Fruit fly (Drosophila melanogaster) whole organism, embryonic: ENCODE measurements around the gene CG31752.

Experiments
- B-H2 ChIP-seq: fragments of 200-800 bp; sonication (Bioruptor generic); optimal IDR thresholded peaks from 2 replicates; lab custom pipeline; 2018; ENCODE audit warnings: missing biosample characterization, mild to moderate bottlenecking, missing genetic modification characterization
- BtbVII ChIP-seq: fragments of 200-800 bp; sonication (Bioruptor generic); optimal IDR thresholded peaks from 3 replicates; lab custom pipeline; 2017; ENCODE audit warnings: missing biosample characterization, mild to moderate bottlenecking, missing genetic modification characterization
- Bteb2 ChIP-seq: fragments of 200-800 bp; sonication (Bioruptor generic); optimal IDR thresholded peaks from 2 replicates; lab custom pipeline; 2016; ENCODE audit warnings: missing biosample characterization, missing genetic modification characterization
- CG11456 ChIP-seq: fragments of 200-800 bp; sonication (Bioruptor generic); IDR thresholded peaks from 3 replicates; pipeline ENCODE4 v1.3.6; 2022; ENCODE audit warnings: missing biosample characterization, missing genetic modification characterization
- CG12391 ChIP-seq: fragments of 200-800 bp; sonication (Bioruptor generic); optimal IDR thresholded peaks from 3 replicates; lab custom pipeline; 2018; ENCODE audit warnings: missing biosample characterization, mild to moderate bottlenecking, missing genetic modification characterization, moderate library complexity
- CG12942 ChIP-seq: fragments of 200-800 bp; sonication (Bioruptor generic); optimal IDR thresholded peaks from 3 replicates; lab custom pipeline; 2016; ENCODE audit warnings: missing biosample characterization, missing genetic modification characterization
- CG13123 ChIP-seq: fragments of 200-800 bp; sonication (Bioruptor generic); optimal IDR thresholded peaks from 2 replicates; lab custom pipeline; 2016; ENCODE audit warnings: missing biosample characterization, missing genetic modification characterization
- CG13624 ChIP-seq: fragments of 200-800 bp; sonication (Bioruptor generic); optimal IDR thresholded peaks from 2 replicates; lab custom pipeline; 2016; ENCODE audit warnings: missing biosample characterization, missing genetic modification characterization
- CG15601 ChIP-seq: fragments of 200-800 bp; sonication (Bioruptor generic); optimal IDR thresholded peaks from 3 replicates; lab custom pipeline; 2019; ENCODE audit warnings: missing biosample characterization, mild to moderate bottlenecking, missing genetic modification characterization, moderate library complexity
- CG1602 ChIP-seq: fragments of 200-800 bp; sonication (Bioruptor generic); optimal IDR thresholded peaks from 3 replicates; lab custom pipeline; 2016; ENCODE audit warnings: missing biosample characterization, missing genetic modification characterization
- CG1792 ChIP-seq: fragments of 200-800 bp; sonication (Bioruptor generic); optimal IDR thresholded peaks from 2 replicates; lab custom pipeline; 2016; ENCODE audit warnings: missing biosample characterization, missing genetic modification characterization
- CG18262 ChIP-seq: fragments of 200-800 bp; optimal IDR thresholded peaks from 3 replicates; lab custom pipeline; 2019; ENCODE audit warnings: missing biosample characterization, mild to moderate bottlenecking, missing genetic modification characterization, moderate library complexity
- CG1832 ChIP-seq: fragments of 200-800 bp; sonication (Bioruptor generic); optimal IDR thresholded peaks from 2 replicates; lab custom pipeline; 2017; ENCODE audit warnings: missing biosample characterization, mild to moderate bottlenecking, missing genetic modification characterization, inconsistent platforms
- CG2116 ChIP-seq: fragments of 200-800 bp; sonication (Bioruptor generic); optimal IDR thresholded peaks from 3 replicates; lab custom pipeline; 2018; ENCODE audit warnings: missing biosample characterization, mild to moderate bottlenecking, missing genetic modification characterization
- CG33557 ChIP-seq: fragments of 200-800 bp; sonication (Bioruptor generic); optimal IDR thresholded peaks from 2 replicates; lab custom pipeline; 2019; ENCODE audit warnings: missing biosample characterization, mild to moderate bottlenecking, missing genetic modification characterization, moderate library complexity
- CG42726 ChIP-seq: fragments of 200-800 bp; sonication (Bioruptor generic); IDR thresholded peaks from 2 replicates; pipeline ENCODE4 v1.3.6; 2022; ENCODE audit warnings: missing biosample characterization, missing genetic modification characterization; ENCODE audit not compliant: partially characterized antibody
- CG6175 ChIP-seq: fragments of 200-800 bp; sonication (Bioruptor generic); IDR thresholded peaks from 3 replicates; pipeline ENCODE4 v1.3.6; 2022; ENCODE audit warnings: missing biosample characterization, missing genetic modification characterization
- CG7987 ChIP-seq: fragments of 200-800 bp; sonication (Bioruptor generic); optimal IDR thresholded peaks from 2 replicates; lab custom pipeline; 2018; ENCODE audit warnings: missing biosample characterization, mild to moderate bottlenecking, missing genetic modification characterization, moderate library complexity
- CG8478 ChIP-seq: fragments of >200 bp; optimal IDR thresholded peaks from 2 replicates; lab custom pipeline; 2018
- CG9727 ChIP-seq: fragments of 200-800 bp; sonication (Bioruptor generic); optimal IDR thresholded peaks from 3 replicates; lab custom pipeline; 2017; ENCODE audit warnings: missing biosample characterization, mild to moderate bottlenecking, missing genetic modification characterization
- CG9797 ChIP-seq: fragments of 200-800 bp; sonication (Bioruptor generic); optimal IDR thresholded peaks from 3 replicates; lab custom pipeline; 2018; ENCODE audit warnings: missing biosample characterization, mild to moderate bottlenecking, missing genetic modification characterization
- D19B ChIP-seq: fragments of 200-800 bp; sonication (Bioruptor generic); optimal IDR thresholded peaks from 2 replicates; lab custom pipeline; 2017; ENCODE audit warnings: missing biosample characterization, mild to moderate bottlenecking, missing genetic modification characterization
- Deaf1 ChIP-seq: fragments of 200-800 bp; optimal IDR thresholded peaks from 3 replicates; lab custom pipeline; 2019; ENCODE audit warnings: missing biosample characterization, mild to moderate bottlenecking, missing genetic modification characterization, moderate library complexity
- Doc2 ChIP-seq: fragments of 200-800 bp; sonication (Bioruptor generic); IDR thresholded peaks from 2 replicates; pipeline ENCODE4 v1.3.6; 2022; ENCODE audit warnings: missing biosample characterization, missing genetic modification characterization
- Hr39 ChIP-seq: fragments of >200 bp; optimal IDR thresholded peaks from 2 replicates; lab custom pipeline; 2017
- Hr51 ChIP-seq, 2 experiments: fragments of 200-800 bp; sonication (Bioruptor generic); optimal IDR thresholded peaks; 2 replicates in 1 of 2; 3 replicates in 1 of 2; lab custom pipeline; 2016 to 2018; ENCODE audit warnings: missing biosample characterization in 2 of 2, missing genetic modification characterization in 2 of 2, mild to moderate bottlenecking in 1 of 2, moderate library complexity in 1 of 2
- NfI ChIP-seq: fragments of 200-800 bp; sonication (Bioruptor generic); optimal IDR thresholded peaks from 3 replicates; lab custom pipeline; 2018; ENCODE audit warnings: missing biosample characterization, mild to moderate bottlenecking, missing genetic modification characterization, moderate library complexity
- PHDP ChIP-seq: fragments of 200-800 bp; sonication (Bioruptor generic); optimal IDR thresholded peaks from 3 replicates; lab custom pipeline; 2018; ENCODE audit warnings: missing biosample characterization, mild to moderate bottlenecking, missing genetic modification characterization, moderate library complexity
- Spps ChIP-seq: fragments of 200-800 bp; sonication (Bioruptor generic); optimal IDR thresholded peaks from 2 replicates; lab custom pipeline; 2018; ENCODE audit warnings: missing biosample characterization, mild to moderate bottlenecking, missing genetic modification characterization
- Stat92E ChIP-seq, 3 experiments: fragments of >200 bp in 2 of 3; fragments of 200-800 bp in 1 of 3; sonication (Bioruptor generic) in 1 of 3; optimal IDR thresholded peaks; 2 replicates each; lab custom pipeline; 2017 to 2019; ENCODE audit warnings: missing biosample characterization in 3 of 3, missing genetic modification characterization in 3 of 3, mild to moderate bottlenecking in 1 of 3, moderate library complexity in 1 of 3
- Xbp1 ChIP-seq: fragments of 200-800 bp; sonication (Bioruptor generic); optimal IDR thresholded peaks from 3 replicates; lab custom pipeline; 2016; ENCODE audit warnings: missing biosample characterization, mild to moderate bottlenecking, missing genetic modification characterization
- ab ChIP-seq: fragments of 200-800 bp; sonication (Bioruptor generic); optimal IDR thresholded peaks from 2 replicates; lab custom pipeline; 2016; ENCODE audit warnings: missing biosample characterization, missing genetic modification characterization
- aop ChIP-seq: fragments of 200-800 bp; sonication (Bioruptor generic); IDR thresholded peaks from 2 replicates; pipeline ENCODE4 v1.3.6; 2022; ENCODE audit warnings: missing biosample characterization, missing genetic modification characterization
- ato ChIP-seq: fragments of 200-800 bp; sonication (Bioruptor generic); IDR thresholded peaks from 2 replicates; pipeline ENCODE4 v1.3.6; 2022; ENCODE audit warnings: missing biosample characterization, missing genetic modification characterization; ENCODE audit not compliant: partially characterized antibody
- az2 ChIP-seq: fragments of 200-800 bp; sonication (Bioruptor generic); optimal IDR thresholded peaks from 3 replicates; lab custom pipeline; 2016; ENCODE audit warnings: missing biosample characterization, missing genetic modification characterization
- bab2 ChIP-seq: fragments of 200-800 bp; sonication (Bioruptor generic); optimal IDR thresholded peaks from 2 replicates; lab custom pipeline; 2016; ENCODE audit warnings: missing biosample characterization, missing genetic modification characterization
- bowl ChIP-seq: fragments of 200-800 bp; sonication (Bioruptor generic); IDR thresholded peaks from 2 replicates; pipeline ENCODE4 v1.3.6; 2022; ENCODE audit warnings: missing biosample characterization, missing genetic modification characterization
- btn ChIP-seq: fragments of 200-800 bp; sonication (Bioruptor generic); optimal IDR thresholded peaks from 2 replicates; lab custom pipeline; 2016; ENCODE audit warnings: missing biosample characterization, missing genetic modification characterization
- cad ChIP-seq: fragments of >200 bp; optimal IDR thresholded peaks from 2 replicates; lab custom pipeline; 2017; ENCODE audit warnings: missing biosample characterization, missing genetic modification characterization
- disco-r ChIP-seq: fragments of 200-800 bp; sonication (Bioruptor generic); optimal IDR thresholded peaks from 2 replicates; lab custom pipeline; 2016; ENCODE audit warnings: missing biosample characterization, missing genetic modification characterization
- fd3F ChIP-seq: fragments of 200-800 bp; sonication (Bioruptor generic); optimal IDR thresholded peaks from 2 replicates; lab custom pipeline; 2018; ENCODE audit warnings: missing biosample characterization, mild to moderate bottlenecking, missing genetic modification characterization, moderate library complexity
- hth ChIP-seq: fragments of >200 bp; optimal IDR thresholded peaks from 2 replicates; lab custom pipeline; 2017; ENCODE audit warnings: inconsistent platforms
- insv ChIP-seq, 2 experiments: fragments of 200-800 bp; sonication (Bioruptor generic); optimal IDR thresholded peaks; 3 replicates each; lab custom pipeline; 2016 to 2018; ENCODE audit warnings: missing biosample characterization in 2 of 2, missing genetic modification characterization in 2 of 2
- inv ChIP-seq: fragments of 200-800 bp; sonication (Bioruptor generic); IDR thresholded peaks from 2 replicates; pipeline ENCODE4 v1.3.6; 2022; ENCODE audit warnings: missing biosample characterization, missing genetic modification characterization; ENCODE audit not compliant: partially characterized antibody
- knrl ChIP-seq: fragments of 200-800 bp; sonication (Bioruptor generic); IDR thresholded peaks from 3 replicates; pipeline ENCODE4 v1.3.6; 2022; ENCODE audit warnings: missing biosample characterization, missing genetic modification characterization; ENCODE audit not compliant: partially characterized antibody
- lab ChIP-seq: fragments of 200-800 bp; sonication (Bioruptor generic); optimal IDR thresholded peaks from 3 replicates; lab custom pipeline; 2017; ENCODE audit warnings: missing biosample characterization, missing genetic modification characterization, mild to moderate bottlenecking, moderate library complexity, missing genetic modification reagents
- mam ChIP-seq: fragments of 200-800 bp; sonication (Bioruptor generic); optimal IDR thresholded peaks from 3 replicates; lab custom pipeline; 2016; ENCODE audit warnings: missing biosample characterization, missing genetic modification characterization
- oc ChIP-seq: fragments of 200-800 bp; sonication (Bioruptor generic); optimal IDR thresholded peaks from 2 replicates; lab custom pipeline; 2018; ENCODE audit warnings: missing biosample characterization, mild to moderate bottlenecking, missing genetic modification characterization, moderate library complexity
- sens-2 ChIP-seq: fragments of 200-800 bp; sonication (Bioruptor generic); IDR thresholded peaks from 2 replicates; pipeline ENCODE4 v1.3.6; 2022; ENCODE audit warnings: missing biosample characterization, missing genetic modification characterization
- sima ChIP-seq: fragments of 200-800 bp; sonication (Bioruptor generic); optimal IDR thresholded peaks from 2 replicates; lab custom pipeline; 2016; ENCODE audit warnings: missing biosample characterization, missing genetic modification characterization
- tup ChIP-seq: fragments of 200-800 bp; sonication (Bioruptor generic); optimal IDR thresholded peaks from 2 replicates; lab custom pipeline; 2016; ENCODE audit warnings: missing biosample characterization, mild to moderate bottlenecking, missing genetic modification characterization, moderate library complexity
- twi ChIP-seq: fragments of 200-800 bp; optimal IDR thresholded peaks from 2 replicates; lab custom pipeline; 2019; ENCODE audit warnings: missing biosample characterization, mild to moderate bottlenecking, missing genetic modification characterization, moderate library complexity

CG31752 gene

dm6 chr2L:18822805-18823204 is 18.3 kb downstream of the CG31752 start (continued):
- TF ChIP-seq Doc2 (GFP tag; lab: Robert Waterston, UW) (no peak), NfI (no peak), CG42726 (GFP tag; lab: Robert Waterston, UW) (no peak), sima (GFP tag; lab: Kevin White, UChicago) (no peak), bab2 (peak; percentile 60), B-H2 (no peak), CG1832 (GFP tag; lab: Kevin White, UChicago) (no peak), CG9727 (GFP tag; lab: Kevin White, UChicago) (peak; percentile 35), CG12942 (peak; percentile 9), fd3F (GFP tag; lab: Kevin White, UChicago) (peak; percentile 50), Stat92E (GFP tag; optimal IDR thresholded peaks at IDR 0.05; lab: Kevin White, UChicago) (no peak), bowl (no peak), oc (tag; lab: Kevin White, UChicago) (no peak), CG8478 (lab: Kevin White, UChicago) (no peak), Hr39 (lab: Kevin White, UChicago) (no peak), Deaf1 (tag; lab: Kevin White, UChicago) (no peak), sens-2 (GFP tag; lab: Robert Waterston, UW) (0 out of 2 replicates have a peak, but pooled peaks have one; percentile 38), D19B (GFP tag; lab: Kevin White, UChicago) (no peak), az2 (GFP tag; lab: Kevin White, UChicago) (no peak), CG6175 (GFP tag; lab: Robert Waterston, UW) (no peak), aop (GFP tag; lab: Robert Waterston, UW) (no peak), knrl (GFP tag; lab: Robert Waterston, UW) (no peak), CG15601 (tag; lab: Kevin White, UChicago) (peak; percentile 78), CG9797 (GFP tag; lab: Kevin White, UChicago) (no peak), CG11456 (GFP tag; lab: Robert Waterston, UW) (no peak), CG33557 (GFP tag; lab: Kevin White, UChicago) (peak; percentile 88), Hr51 (GFP tag; optimal IDR thresholded peaks at IDR 0.05; lab: Kevin White, UChicago) (no peak), CG2116 (no peak), hth (lab: Kevin White, UChicago) (no peak), BtbVII (GFP tag; lab: Kevin White, UChicago) (peak; percentile 7), CG7987 (GFP tag; lab: Kevin White, UChicago) (peak; percentile 91), Bteb2 (GFP tag; lab: Kevin White, UChicago) (no peak), CG1792 (GFP tag; lab: Kevin White, UChicago) (peak; percentile 45), inv (GFP tag; lab: Robert Waterston, UW) (no peak), ato (GFP tag; lab: Robert Waterston, UW) (no peak), CG13624 (GFP tag; lab: Kevin White, UChicago) (no peak), btn (GFP tag; lab: Kevin White, UChicago) (no peak), ab (GFP tag; lab: Kevin White, UChicago) (no peak), cad (GFP tag; lab: Kevin White, UChicago) (no peak), CG1602 (GFP tag; lab: Kevin White, UChicago) (peak; percentile 24), PHDP (tag; lab: Kevin White, UChicago) (peak; percentile 41), Spps (peak; percentile 3), Xbp1 (GFP tag; lab: Kevin White, UChicago) (no peak), CG13123 (GFP tag; lab: Kevin White, UChicago) (peak; percentile 19), tup (GFP tag; lab: Kevin White, UChicago) (no peak), lab (peak; percentile 72), CG12391 (tag; lab: Kevin White, UChicago) (no peak), mam (GFP tag; lab: Kevin White, UChicago) (no peak), insv (GFP tag; optimal IDR thresholded peaks at IDR 0.05; lab: Kevin White, UChicago) (peak in 1 of 2 experiments; percentile 14), disco-r (GFP tag; lab: Kevin White, UChicago) (no peak), twi (peak; percentile 11), CG18262 (tag; lab: Kevin White, UChicago) (peak; percentile 36)
